Worm (Caenorhabditis elegans): Measurements from ENCODE around the gene F21D9.4.

DNA sequence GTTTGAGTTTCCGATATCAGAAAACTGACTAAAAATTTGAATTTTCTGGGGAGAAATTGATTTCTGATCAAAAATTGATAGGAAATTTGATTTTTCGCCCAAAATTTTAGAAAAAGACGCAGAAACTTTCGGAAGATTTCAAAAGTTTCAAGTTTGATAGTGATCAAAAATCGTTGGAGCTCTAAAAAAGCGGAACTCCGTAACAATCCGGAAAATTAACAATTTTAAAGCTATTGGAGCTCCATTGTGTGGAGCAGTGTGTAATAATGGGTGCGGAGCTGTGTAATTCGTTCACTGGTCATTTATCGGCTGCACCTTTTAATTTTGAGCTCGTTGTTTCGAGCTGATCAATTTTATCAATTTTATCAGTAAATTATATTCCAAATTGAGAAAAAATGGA lies at the start of gene F21D9.4:
- TF ChIP-seq snpc-4 (tag; optimal IDR thresholded peaks at IDR 0.05) (no peak), egl-27 (tag; optimal IDR thresholded peaks at IDR 0.05) (no peak), mml-1 (tag; optimal IDR thresholded peaks at IDR 0.05) (no peak), jun-1 (tag; optimal IDR thresholded peaks at IDR 0.05) (no peak), ceh-82 (tag; optimal IDR thresholded peaks at IDR 0.05) (no peak), nhr-12 (tag; optimal IDR thresholded peaks at IDR 0.05) (no peak), unc-39 (tag; optimal IDR thresholded peaks at IDR 0.05) (no peak), ztf-4 (tag; optimal IDR thresholded peaks at IDR 0.05) (no peak), ama-1 (optimal IDR thresholded peaks at IDR 0.05) (no peak), nhr-77 (tag; optimal IDR thresholded peaks at IDR 0.05) (no peak), fos-1 (tag; optimal IDR thresholded peaks at IDR 0.05) (no peak), nhr-25 (tag; optimal IDR thresholded peaks at IDR 0.05) (no peak)

Data from whole organism, L3 larva.